Worm (Caenorhabditis elegans) whole organism, young adult: ENCODE data around the gene damt-1.
A peak's percentile ranks its signal among the peaks of the same experiment; 100 is the strongest.
"Not testable (repeated sequence)": the region's sequence is repeated elsewhere in the genome, so short reads cannot be mapped to it uniquely, and the experiment has no call there.

Experiments used
- C17E4.6 ChIP-seq: fragments of 200-800 bp; sonication (Bioruptor generic); IDR thresholded peaks from 2 replicates; pipeline ENCODE4 v1.3.6; 2022; ENCODE audit warnings: missing genetic modification reagents, missing genetic modification characterization, missing compliant biosample characterization
- F33H1.4 ChIP-seq: fragments of 200-800 bp; sonication (Bioruptor generic); IDR thresholded peaks from 2 replicates; pipeline ENCODE4 v1.3.6; 2022; ENCODE audit warnings: missing genetic modification reagents, missing genetic modification characterization, missing compliant biosample characterization
- F52B5.7 ChIP-seq: sonication (generic microtip); optimal IDR thresholded peaks from 2 replicates; lab custom pipeline; 2016; ENCODE audit warnings: mild to moderate bottlenecking, missing genetic modification characterization, missing compliant biosample characterization
- F55B11.4 ChIP-seq: sonication (generic microtip); optimal IDR thresholded peaks from 2 replicates; lab custom pipeline; 2016; ENCODE audit warnings: missing compliant biosample characterization, missing genetic modification characterization, borderline replicate concordance; ENCODE audit not compliant: insufficient read depth
- F57C9.4 ChIP-seq: sonication (generic microtip); optimal IDR thresholded peaks from 2 replicates; lab custom pipeline; 2017; ENCODE audit warnings: mild to moderate bottlenecking, missing genetic modification characterization, missing compliant biosample characterization
- K12H6.12 ChIP-seq: fragments of 200-800 bp; sonication (Bioruptor generic); optimal IDR thresholded peaks from 2 replicates; lab custom pipeline; 2018; ENCODE audit warnings: mild to moderate bottlenecking, missing genetic modification characterization, missing compliant biosample characterization
- T07F8.4 ChIP-seq: sonication (generic microtip); optimal IDR thresholded peaks from 2 replicates; lab custom pipeline; 2016; ENCODE audit warnings: mild to moderate bottlenecking, missing genetic modification characterization, moderate library complexity, missing compliant biosample characterization
- ZK185.1 ChIP-seq: sonication (generic microtip); optimal IDR thresholded peaks from 2 replicates; lab custom pipeline; 2016; ENCODE audit warnings: mild to moderate bottlenecking, missing genetic modification characterization, missing compliant biosample characterization; ENCODE audit not compliant: poor library complexity, severe bottlenecking
- attf-3 ChIP-seq: fragments of 200-800 bp; sonication (Bioruptor generic); conservative IDR thresholded peaks from 2 replicates; pipeline ENCODE4 v1.3.6; 2022; ENCODE audit warnings: missing genetic modification reagents, missing genetic modification characterization, missing compliant biosample characterization
- cebp-1 ChIP-seq, 2 experiments: fragments of 200-800 bp in 1 of 2; sonication (Bioruptor generic) in 1 of 2; sonication (generic microtip) in 1 of 2; IDR thresholded peaks in 1 of 2; optimal IDR thresholded peaks in 1 of 2; 2 replicates each; pipeline versions ENCODE4 v1.3.6 to Lab custom; 2017 to 2022; ENCODE audit warnings: missing compliant biosample characterization in 2 of 2, missing genetic modification characterization in 2 of 2, mild to moderate bottlenecking in 1 of 2, missing genetic modification reagents in 1 of 2, moderate library complexity in 1 of 2
- die-1 ChIP-seq: sonication (generic microtip); optimal IDR thresholded peaks from 2 replicates; lab custom pipeline; 2016; ENCODE audit warnings: missing genotype, mild to moderate bottlenecking, missing genetic modification characterization, missing compliant biosample characterization
- dox-1 ChIP-seq: fragments of 200-800 bp; sonication (Bioruptor generic); IDR thresholded peaks from 2 replicates; pipeline ENCODE4 v1.3.6; 2022; ENCODE audit warnings: missing genetic modification reagents, missing genetic modification characterization, missing compliant biosample characterization
- dpl-1 ChIP-seq: fragments of 150-350 bp; optimal IDR thresholded peaks from 2 replicates; lab custom pipeline; 2014; ENCODE audit warnings: missing biosample characterization, missing genetic modification reagents, missing genetic modification characterization
- egl-18 ChIP-seq: fragments of 200-800 bp; sonication (Bioruptor generic); IDR thresholded peaks from 2 replicates; pipeline ENCODE4 v1.3.6; 2022; ENCODE audit warnings: missing genetic modification reagents, missing genetic modification characterization, missing compliant biosample characterization
- gei-17 ChIP-seq: fragments of 200-800 bp; sonication (Bioruptor generic); optimal IDR thresholded peaks from 2 replicates; lab custom pipeline; 2018; ENCODE audit warnings: mild to moderate bottlenecking, missing genetic modification characterization, missing compliant biosample characterization
- him-1 ChIP-seq: sonication (generic microtip); optimal IDR thresholded peaks from 2 replicates; lab custom pipeline; 2016; ENCODE audit warnings: missing genotype, missing genetic modification reagents, missing genetic modification characterization, missing compliant biosample characterization
- hlh-26 ChIP-seq: fragments of 200-800 bp; sonication (Bioruptor generic); conservative IDR thresholded peaks from 2 replicates; pipeline ENCODE4 v1.3.6; 2022; ENCODE audit warnings: missing genetic modification reagents, missing genetic modification characterization, missing compliant biosample characterization
- hmg-20 ChIP-seq: fragments of 200-800 bp; sonication (Bioruptor generic); IDR thresholded peaks from 2 replicates; pipeline ENCODE4 v1.3.6; 2022; ENCODE audit warnings: missing genetic modification reagents, missing genetic modification characterization, missing compliant biosample characterization
- hrde-1 ChIP-seq: sonication (generic microtip); optimal IDR thresholded peaks from 2 replicates; lab custom pipeline; 2016; ENCODE audit warnings: missing genetic modification characterization, mild to moderate bottlenecking, missing compliant biosample characterization, moderate library complexity, missing genotype, missing genetic modification reagents, borderline replicate concordance
- hsf-1 ChIP-seq: fragments of 200-800 bp; sonication (Bioruptor generic); IDR thresholded peaks from 2 replicates; pipeline ENCODE4 v1.3.6; 2022; ENCODE audit warnings: missing genetic modification reagents, missing genetic modification characterization, missing compliant biosample characterization
- nfyb-1 ChIP-seq: fragments of 200-800 bp; sonication (Bioruptor generic); IDR thresholded peaks from 2 replicates; pipeline ENCODE4 v1.3.6; 2022; ENCODE audit warnings: missing genetic modification reagents, missing genetic modification characterization, missing compliant biosample characterization
- nhr-179 ChIP-seq: sonication (generic microtip); optimal IDR thresholded peaks from 2 replicates; lab custom pipeline; 2016; ENCODE audit warnings: mild to moderate bottlenecking, missing genetic modification characterization, missing compliant biosample characterization
- nhr-80 ChIP-seq: sonication (generic microtip); optimal IDR thresholded peaks from 2 replicates; lab custom pipeline; 2016; ENCODE audit warnings: missing genetic modification characterization, missing compliant biosample characterization
- pbrm-1 ChIP-seq: fragments of 200-800 bp; sonication (Bioruptor generic); IDR thresholded peaks from 2 replicates; pipeline ENCODE4 v1.3.6; 2022; ENCODE audit warnings: missing genetic modification reagents, missing genetic modification characterization, missing compliant biosample characterization
- snpc-3.4 ChIP-seq: sonication (generic microtip); optimal IDR thresholded peaks from 2 replicates; lab custom pipeline; 2017; ENCODE audit warnings: missing genetic modification characterization, mild to moderate bottlenecking, missing compliant biosample characterization, antibody characterized with exemption, moderate library complexity, missing genotype, missing genetic modification reagents
- sptf-2 ChIP-seq: fragments of 200-800 bp; sonication (Bioruptor generic); optimal IDR thresholded peaks from 2 replicates; lab custom pipeline; 2018; ENCODE audit warnings: mild to moderate bottlenecking, missing genetic modification characterization, missing compliant biosample characterization
- tbx-9 ChIP-seq: sonication (generic microtip); optimal IDR thresholded peaks from 2 replicates; lab custom pipeline; 2016; ENCODE audit warnings: borderline replicate concordance, missing genetic modification characterization, inconsistent platforms, missing compliant biosample characterization
- unc-62 ChIP-seq: fragments of 150-350 bp; optimal IDR thresholded peaks from 2 replicates; lab custom pipeline; 2014; ENCODE audit warnings: missing biosample characterization, missing genetic modification reagents, missing genetic modification characterization
- zfh-2 ChIP-seq: fragments of 200-800 bp; sonication (Bioruptor generic); conservative IDR thresholded peaks from 2 replicates; pipeline ENCODE4 v1.3.6; 2022; ENCODE audit warnings: missing genetic modification reagents, missing genetic modification characterization, missing compliant biosample characterization
- ztf-18 ChIP-seq: sonication (generic microtip); optimal IDR thresholded peaks from 2 replicates; lab custom pipeline; 2016; ENCODE audit warnings: missing genotype, mild to moderate bottlenecking, missing genetic modification characterization, missing compliant biosample characterization
- ztf-22 ChIP-seq: fragments of 200-800 bp; sonication (Bioruptor generic); optimal IDR thresholded peaks from 2 replicates; lab custom pipeline; 2018; ENCODE audit warnings: mild to moderate bottlenecking, missing genetic modification characterization, moderate library complexity, missing compliant biosample characterization
- ztf-3 ChIP-seq: fragments of 200-800 bp; sonication (Bioruptor generic); optimal IDR thresholded peaks from 2 replicates; lab custom pipeline; 2018; ENCODE audit warnings: mild to moderate bottlenecking, missing genetic modification characterization, missing compliant biosample characterization
- ztf-6 ChIP-seq: fragments of 200-800 bp; sonication (Bioruptor generic); IDR thresholded peaks from 2 replicates; pipeline ENCODE4 v1.3.6; 2022; ENCODE audit warnings: missing genetic modification reagents, missing genetic modification characterization, missing compliant biosample characterization

The damt-1 gene

ce11 chrII:5751353-5751752 lies 31.4 kb downstream of the damt-1 start:
- TF ChIP-seq dox-1 (GFP tag; lab: Robert Waterston, UW) (peak; percentile 63), ztf-6 (GFP tag; lab: Robert Waterston, UW) (no peak), die-1 (tag; lab: Kevin White, UChicago) (no peak), nhr-80 (tag; lab: Kevin White, UChicago) (peak; percentile 96), ZK185.1 (tag; lab: Kevin White, UChicago) (peak; percentile 29), hsf-1 (GFP tag; lab: Robert Waterston, UW) (0 out of 2 replicates have a peak, but pooled peaks have one; percentile 37), sptf-2 (no peak)

ce11 chrII:5754168-5754567 lies 34.2 kb downstream of the damt-1 start, which contains the start of gene F10C1.8:
Gene F10C1.8, plus strand, starts transcription at chrII:5754468.
- no peak for TF ChIP-seq F57C9.4 (tag; lab: Kevin White, UChicago)
- no peak for TF ChIP-seq ztf-22
- no peak for TF ChIP-seq sptf-2
- TF ChIP-seq hrde-1 (tag; lab: Kevin White, UChicago) = no peak
- no peak for TF ChIP-seq F55B11.4 (tag; lab: Kevin White, UChicago)
- TF ChIP-seq dox-1 (GFP tag; lab: Robert Waterston, UW) = no peak
- no peak for TF ChIP-seq gei-17 (GFP tag; lab: Kevin White, UChicago)
- TF ChIP-seq attf-3 = no peak
- TF ChIP-seq ztf-18 (tag; lab: Kevin White, UChicago) = no peak
- TF ChIP-seq ztf-3 (GFP tag; lab: Kevin White, UChicago) = no peak
- no peak for TF ChIP-seq dpl-1 (GFP tag; lab: Kevin White, UChicago)
- TF ChIP-seq zfh-2 = no peak
- no peak for TF ChIP-seq pbrm-1 (GFP tag; lab: Robert Waterston, UW)
- TF ChIP-seq F52B5.7 (tag; lab: Kevin White, UChicago) = no peak
- no peak for TF ChIP-seq unc-62 (GFP tag; lab: Kevin White, UChicago)
- no peak for TF ChIP-seq T07F8.4 (tag; lab: Kevin White, UChicago)
- no peak for TF ChIP-seq him-1 (tag; lab: Kevin White, UChicago)
- no peak for TF ChIP-seq die-1 (tag; lab: Kevin White, UChicago)
- no peak for TF ChIP-seq nfyb-1
- no peak for TF ChIP-seq nhr-80 (tag; lab: Kevin White, UChicago)

ce11 chrII:5757656-5758055 lies 37.7 kb downstream of the damt-1 start, which contains the start of the genes F10C1.3 and F10C1.23:
Gene F10C1.3, minus strand, starts transcription at chrII:5757756.
Gene F10C1.23, plus strand, starts transcription at chrII:5758040.
- not testable (repeated sequence) for TF ChIP-seq hmg-20, hlh-26, C17E4.6 (GFP tag; lab: Robert Waterston, UW)

DNA sequence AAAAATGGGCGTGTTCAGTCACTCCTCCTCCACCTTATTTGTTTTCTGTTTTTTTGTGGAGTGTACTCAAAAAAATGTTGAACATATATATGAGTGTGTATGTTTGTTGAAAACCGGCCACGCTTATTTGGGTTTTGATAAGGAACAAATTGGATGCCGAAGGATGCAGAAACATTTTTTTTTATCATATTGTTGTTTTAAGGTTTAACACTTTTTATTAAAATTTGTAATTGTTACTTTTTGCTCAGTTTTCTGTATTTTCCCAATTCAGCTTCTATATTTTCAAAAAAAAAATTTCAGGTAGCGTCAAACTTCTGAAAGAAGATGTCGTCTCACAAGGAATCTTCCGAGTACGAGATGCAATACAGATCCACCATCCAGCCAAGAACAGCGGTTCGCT lies 45.4 kb downstream of the damt-1 start, which contains the start of gene ifb-1:
Gene ifb-1, plus strand, starts transcription at position 301 of the 400 bp plus-strand sequence.
- TF ChIP-seq pbrm-1 (GFP tag; lab: Robert Waterston, UW) (no peak), zfh-2 (no peak), snpc-3.4 (tag; lab: Kevin White, UChicago) (no peak), F33H1.4 (GFP tag; lab: Robert Waterston, UW) (no peak), K12H6.12 (tag; lab: Kevin White, UChicago) (no peak), nhr-179 (tag; lab: Kevin White, UChicago) (no peak), cebp-1 (GFP tag; IDR thresholded peaks at IDR 0.05; lab: Robert Waterston, UW) (no peak), cebp-1 (tag; optimal IDR thresholded peaks at IDR 0.05; lab: Kevin White, UChicago) (no peak), egl-18 (GFP tag; lab: Robert Waterston, UW) (no peak), tbx-9 (no peak)
